Fruit fly (Drosophila melanogaster): ENCODE measurements around the gene IFT57.

The IFT57 gene

dm6 chr2L:3538564-3539411 lies 8.2 kb downstream of the IFT57 start, which contains the start of gene drm (continued):
- TF ChIP-seq NK7.1 (GFP tag; optimal IDR thresholded peaks at IDR 0.05): no peak
- TF ChIP-seq CG6791 (GFP tag; IDR thresholded peaks at IDR 0.05; ENCODE audit: partially characterized antibody): no peak
- TF ChIP-seq CG30403 (GFP tag; optimal IDR thresholded peaks at IDR 0.05): no peak
- no peak for TF ChIP-seq Elba2 (GFP tag; optimal IDR thresholded peaks at IDR 0.05)
- no peak for TF ChIP-seq wek (GFP tag; optimal IDR thresholded peaks at IDR 0.05)
- peak; percentile 6 for TF ChIP-seq hkb (optimal IDR thresholded peaks at IDR 0.05)
- TF ChIP-seq hkb (GFP tag; IDR thresholded peaks at IDR 0.05): no peak
- TF ChIP-seq E2f2 (GFP tag; IDR thresholded peaks at IDR 0.05): no peak
- no peak for TF ChIP-seq mam (GFP tag; optimal IDR thresholded peaks at IDR 0.05)
- TF ChIP-seq bigmax (GFP tag; optimal IDR thresholded peaks at IDR 0.05): no peak
- no peak for TF ChIP-seq CG14014 (GFP tag; IDR thresholded peaks at IDR 0.05)
- TF ChIP-seq abd-A (tag; optimal IDR thresholded peaks at IDR 0.05): peak; percentile 38
- no peak for TF ChIP-seq wor (GFP tag; IDR thresholded peaks at IDR 0.05)
- no peak for TF ChIP-seq Side (GFP tag; optimal IDR thresholded peaks at IDR 0.05)
- no peak for TF ChIP-seq CG9932 (GFP tag; IDR thresholded peaks at IDR 0.05)
- 0 out of 4 replicates have a peak, but pooled peaks have one; percentile 65 for TF ChIP-seq chinmo (GFP tag; IDR thresholded peaks at IDR 0.05; ENCODE audit: partially characterized antibody)
- TF ChIP-seq CG30020 (tag; optimal IDR thresholded peaks at IDR 0.05): no peak
- TF ChIP-seq CG15696 (tag; optimal IDR thresholded peaks at IDR 0.05): no peak
- TF ChIP-seq Atf-2 (GFP tag; optimal IDR thresholded peaks at IDR 0.05): no peak
- no peak for TF ChIP-seq YL-1 (GFP tag; optimal IDR thresholded peaks at IDR 0.05)
- TF ChIP-seq Sox102F (GFP tag; optimal IDR thresholded peaks at IDR 0.05): no peak
- TF ChIP-seq Nf-YC (tag; optimal IDR thresholded peaks at IDR 0.05): peak; percentile 98
- no peak for TF ChIP-seq bsh (GFP tag; optimal IDR thresholded peaks at IDR 0.05)
- no peak for TF ChIP-seq klu (GFP tag; IDR thresholded peaks at IDR 0.05)
- no peak for TF ChIP-seq grau (tag; optimal IDR thresholded peaks at IDR 0.05)
- no peak for TF ChIP-seq seq (GFP tag; IDR thresholded peaks at IDR 0.05)
- no peak for TF ChIP-seq CG33557 (GFP tag; optimal IDR thresholded peaks at IDR 0.05)
- peak; percentile 67 for TF ChIP-seq vvl (GFP tag; IDR thresholded peaks at IDR 0.05)
- peak; percentile 96 for TF ChIP-seq Nf-YB (GFP tag; optimal IDR thresholded peaks at IDR 0.05)
- TF ChIP-seq MESR4 (GFP tag; optimal IDR thresholded peaks at IDR 0.05): no peak
- no peak for TF ChIP-seq CG11247 (GFP tag; IDR thresholded peaks at IDR 0.05)
- TF ChIP-seq Drgx (GFP tag; IDR thresholded peaks at IDR 0.05): no peak
- TF ChIP-seq ftz-f1 (GFP tag; optimal IDR thresholded peaks at IDR 0.05): no peak
- no peak for TF ChIP-seq CG2116 (GFP tag; optimal IDR thresholded peaks at IDR 0.05)
- no peak for TF ChIP-seq gcm2 (GFP tag; optimal IDR thresholded peaks at IDR 0.05)
- TF ChIP-seq lbe (GFP tag; optimal IDR thresholded peaks at IDR 0.05): no peak
- no peak for TF ChIP-seq shn (GFP tag; optimal IDR thresholded peaks at IDR 0.05)

dm6 chr2L:3539412-3539743 lies 8.8 kb downstream of the IFT57 start:
- no peak for TF ChIP-seq CG17802 (tag; optimal IDR thresholded peaks at IDR 0.05)
- peak; percentile 15 for TF ChIP-seq Nf-YC (tag; optimal IDR thresholded peaks at IDR 0.05)
- no peak for TF ChIP-seq Dad (GFP tag; optimal IDR thresholded peaks at IDR 0.05)
- TF ChIP-seq Antp (GFP tag; optimal IDR thresholded peaks at IDR 0.05): no peak
- no peak for TF ChIP-seq maf-S (GFP tag; optimal IDR thresholded peaks at IDR 0.05)
- no peak for TF ChIP-seq Doc3 (GFP tag; IDR thresholded peaks at IDR 0.05; ENCODE audit: partially characterized antibody)
- no peak for TF ChIP-seq CG11085 (GFP tag; IDR thresholded peaks at IDR 0.05)
- no peak for TF ChIP-seq Stat92E (GFP tag; optimal IDR thresholded peaks at IDR 0.05)
- no peak for TF ChIP-seq CG3281 (GFP tag; optimal IDR thresholded peaks at IDR 0.05)
- no peak for TF ChIP-seq CG2875 (GFP tag; optimal IDR thresholded peaks at IDR 0.05)
- no peak for TF ChIP-seq Ravus (GFP tag; IDR thresholded peaks at IDR 0.05)
- no peak for TF ChIP-seq knrl (GFP tag; IDR thresholded peaks at IDR 0.05; ENCODE audit: partially characterized antibody)
- TF ChIP-seq CG13296 (GFP tag; optimal IDR thresholded peaks at IDR 0.05): no peak
- 0 out of 2 replicates have a peak, but pooled peaks have one; percentile 14 for TF ChIP-seq ara (GFP tag; IDR thresholded peaks at IDR 0.05)
- TF ChIP-seq CG11560 (tag; IDR thresholded peaks at IDR 0.05): no peak
- TF ChIP-seq toy (GFP tag; IDR thresholded peaks at IDR 0.05): no peak
